Fruit fly (Drosophila melanogaster) whole organism, embryonic: Measurements from ENCODE around the gene CG10907.
A peak's percentile ranks its signal among the peaks of the same experiment; 100 is the strongest.

Source experiments
- Bgb ChIP-seq: fragments of 200-800 bp; sonication (Bioruptor generic); IDR thresholded peaks from 2 replicates; pipeline ENCODE4 v1.3.6; 2022; ENCODE audit warnings: missing biosample characterization, missing genetic modification characterization; ENCODE audit not compliant: partially characterized antibody
- C15 ChIP-seq: fragments of 200-800 bp; sonication (Bioruptor generic); IDR thresholded peaks from 3 replicates; pipeline ENCODE4 v1.3.6; 2022; ENCODE audit warnings: missing biosample characterization, missing genetic modification characterization
- CG10321 ChIP-seq: fragments of 200-800 bp; sonication (Bioruptor generic); IDR thresholded peaks from 2 replicates; pipeline ENCODE4 v1.3.6; 2022; ENCODE audit warnings: missing biosample characterization, missing genetic modification characterization
- CG10979 ChIP-seq: fragments of 200-800 bp; sonication (Bioruptor generic); optimal IDR thresholded peaks from 2 replicates; lab custom pipeline; 2018; ENCODE audit warnings: missing biosample characterization, mild to moderate bottlenecking, missing genetic modification characterization, moderate library complexity
- CG11695 ChIP-seq: fragments of 200-800 bp; sonication (Bioruptor generic); IDR thresholded peaks from 3 replicates; pipeline ENCODE4 v1.3.6; 2022; ENCODE audit warnings: missing biosample characterization, missing genetic modification characterization
- CG12299 ChIP-seq: fragments of 200-800 bp; sonication (Bioruptor generic); optimal IDR thresholded peaks from 2 replicates; lab custom pipeline; 2018; ENCODE audit warnings: missing biosample characterization, mild to moderate bottlenecking, missing genetic modification characterization
- CG15514 ChIP-seq: fragments of 200-800 bp; sonication (Bioruptor generic); optimal IDR thresholded peaks from 3 replicates; lab custom pipeline; 2017; ENCODE audit warnings: missing biosample characterization, missing genetic modification characterization, mild to moderate bottlenecking, moderate library complexity, missing genetic modification reagents
- CG16813 ChIP-seq: fragments of 200-800 bp; sonication (Bioruptor generic); IDR thresholded peaks from 3 replicates; pipeline ENCODE4 v1.3.6; 2022; ENCODE audit warnings: missing biosample characterization, missing genetic modification characterization; ENCODE audit not compliant: partially characterized antibody
- CG30020 ChIP-seq: fragments of 200-800 bp; optimal IDR thresholded peaks from 2 replicates; lab custom pipeline; 2019; ENCODE audit warnings: missing biosample characterization, mild to moderate bottlenecking, missing genetic modification characterization, moderate library complexity
- CG31388 ChIP-seq: fragments of 200-800 bp; sonication (Bioruptor generic); optimal IDR thresholded peaks from 2 replicates; lab custom pipeline; 2016; ENCODE audit warnings: missing biosample characterization, missing genetic modification characterization
- CG3726 ChIP-seq: fragments of 200-800 bp; sonication (Bioruptor generic); IDR thresholded peaks from 3 replicates; pipeline ENCODE4, ENCODE4 v1.3.6; 2022; ENCODE audit warnings: missing biosample characterization, missing genetic modification characterization
- CG6175 ChIP-seq: fragments of 200-800 bp; sonication (Bioruptor generic); IDR thresholded peaks from 3 replicates; pipeline ENCODE4 v1.3.6; 2022; ENCODE audit warnings: missing biosample characterization, missing genetic modification characterization
- CG6272 ChIP-seq: fragments of 200-800 bp; sonication (Bioruptor generic); IDR thresholded peaks from 2 replicates; pipeline ENCODE4 v1.3.6; 2022; ENCODE audit warnings: missing biosample characterization, missing genetic modification characterization
- CG6689 ChIP-seq: fragments of 200-800 bp; sonication (Bioruptor generic); IDR thresholded peaks from 2 replicates; pipeline ENCODE4 v1.3.6; 2022; ENCODE audit warnings: missing biosample characterization, missing genetic modification characterization
- CG7928 ChIP-seq: fragments of 200-800 bp; sonication (Bioruptor generic); optimal IDR thresholded peaks from 2 replicates; lab custom pipeline; 2017; ENCODE audit warnings: missing biosample characterization, mild to moderate bottlenecking, missing genetic modification characterization
- CG7987 ChIP-seq: fragments of 200-800 bp; sonication (Bioruptor generic); optimal IDR thresholded peaks from 2 replicates; lab custom pipeline; 2018; ENCODE audit warnings: missing biosample characterization, mild to moderate bottlenecking, missing genetic modification characterization, moderate library complexity
- Camta ChIP-seq: fragments of 200-800 bp; sonication (Bioruptor generic); optimal IDR thresholded peaks from 2 replicates; lab custom pipeline; 2016; ENCODE audit warnings: missing biosample characterization, missing genetic modification characterization
- Drgx ChIP-seq: fragments of 200-800 bp; sonication (Bioruptor generic); IDR thresholded peaks from 2 replicates; pipeline ENCODE4 v1.3.6; 2022; ENCODE audit warnings: missing biosample characterization, missing genetic modification characterization
- E2f1 ChIP-seq: fragments of 200-800 bp; sonication (Bioruptor generic); IDR thresholded peaks from 2 replicates; pipeline ENCODE4 v1.3.6; 2022; ENCODE audit warnings: missing biosample characterization, missing genetic modification characterization
- Hand ChIP-seq: fragments of 200-800 bp; sonication (Bioruptor generic); optimal IDR thresholded peaks from 2 replicates; lab custom pipeline; 2017; ENCODE audit warnings: mild to moderate bottlenecking, missing biosample characterization, missing genetic modification reagents, missing genetic modification characterization
- Hr78 ChIP-seq, 2 experiments: fragments of 200-800 bp in 1 of 2; fragments of >200 bp in 1 of 2; sonication (Bioruptor generic) in 1 of 2; optimal IDR thresholded peaks; 2 replicates each; lab custom pipeline; 2017 to 2019; ENCODE audit warnings: missing biosample characterization in 2 of 2, missing genetic modification characterization in 2 of 2, mild to moderate bottlenecking in 1 of 2, moderate library complexity in 1 of 2
- Lpt ChIP-seq: fragments of >200 bp; optimal IDR thresholded peaks from 2 replicates; lab custom pipeline; 2018; ENCODE audit warnings: missing biosample characterization, missing genetic modification characterization
- NC2β ChIP-seq: fragments of 200-800 bp; sonication (Bioruptor generic); optimal IDR thresholded peaks from 2 replicates; lab custom pipeline; 2016; ENCODE audit warnings: missing biosample characterization, missing genetic modification characterization
- NK7.1 ChIP-seq: fragments of 200-800 bp; sonication (Bioruptor generic); optimal IDR thresholded peaks from 3 replicates; lab custom pipeline; 2016; ENCODE audit warnings: missing biosample characterization, missing genetic modification characterization
- Nf-YA ChIP-seq: fragments of 200-800 bp; sonication (Bioruptor generic); IDR thresholded peaks from 2 replicates; pipeline ENCODE4 v1.3.6; 2022; ENCODE audit warnings: missing biosample characterization, missing genetic modification characterization
- Nf-YC ChIP-seq: fragments of 200-800 bp; optimal IDR thresholded peaks from 3 replicates; lab custom pipeline; 2019; ENCODE audit warnings: missing biosample characterization, mild to moderate bottlenecking, missing genetic modification characterization, moderate library complexity
- PHDP ChIP-seq: fragments of 200-800 bp; sonication (Bioruptor generic); optimal IDR thresholded peaks from 3 replicates; lab custom pipeline; 2018; ENCODE audit warnings: missing biosample characterization, mild to moderate bottlenecking, missing genetic modification characterization, moderate library complexity
- Spps ChIP-seq: fragments of 200-800 bp; sonication (Bioruptor generic); optimal IDR thresholded peaks from 2 replicates; lab custom pipeline; 2018; ENCODE audit warnings: missing biosample characterization, mild to moderate bottlenecking, missing genetic modification characterization
- Sry-δ ChIP-seq: fragments of 200-800 bp; sonication (Bioruptor generic); optimal IDR thresholded peaks from 2 replicates; lab custom pipeline; 2016; ENCODE audit warnings: missing biosample characterization, missing genetic modification characterization
- Taf1 ChIP-seq: fragments of 200-800 bp; sonication (Bioruptor generic); IDR thresholded peaks from 2 replicates; pipeline ENCODE4 v1.3.6; 2022; ENCODE audit warnings: missing biosample characterization, missing genetic modification characterization
- bbx ChIP-seq: fragments of 200-800 bp; sonication (Bioruptor generic); IDR thresholded peaks from 2 replicates; pipeline ENCODE4 v1.3.6; 2022; ENCODE audit warnings: missing biosample characterization, missing genetic modification characterization; ENCODE audit not compliant: partially characterized antibody
- cas ChIP-seq: fragments of 200-800 bp; sonication (Bioruptor generic); IDR thresholded peaks from 2 replicates; pipeline ENCODE4 v1.3.6; 2022; ENCODE audit warnings: missing biosample characterization, missing genetic modification characterization
- cg ChIP-seq: fragments of 200-800 bp; sonication (Bioruptor generic); optimal IDR thresholded peaks from 3 replicates; lab custom pipeline; 2019; ENCODE audit warnings: missing biosample characterization, mild to moderate bottlenecking, missing genetic modification characterization, moderate library complexity
- ci ChIP-seq: fragments of 200-800 bp; sonication (Bioruptor generic); IDR thresholded peaks from 3 replicates; pipeline ENCODE4 v1.3.6; 2022; ENCODE audit warnings: missing biosample characterization, missing genetic modification characterization
- cwo ChIP-seq: fragments of 200-800 bp; sonication (Bioruptor generic); optimal IDR thresholded peaks from 3 replicates; lab custom pipeline; 2017; ENCODE audit warnings: missing biosample characterization, missing genetic modification characterization, mild to moderate bottlenecking, moderate library complexity, missing genetic modification reagents
- fd96Cb ChIP-seq: fragments of 200-800 bp; sonication (Bioruptor generic); optimal IDR thresholded peaks from 2 replicates; lab custom pipeline; 2018; ENCODE audit warnings: missing biosample characterization, mild to moderate bottlenecking, missing genetic modification characterization, moderate library complexity
- fru ChIP-seq: fragments of >200 bp; optimal IDR thresholded peaks from 2 replicates; lab custom pipeline; 2017
- gcm2 ChIP-seq: fragments of 200-800 bp; sonication (Bioruptor generic); optimal IDR thresholded peaks from 2 replicates; lab custom pipeline; 2016; ENCODE audit warnings: missing biosample characterization, missing genetic modification characterization
- hb ChIP-seq: fragments of 200-800 bp; sonication (Bioruptor generic); IDR thresholded peaks from 3 replicates; pipeline ENCODE4 v1.3.6; 2022; ENCODE audit warnings: missing biosample characterization, missing genetic modification characterization; ENCODE audit not compliant: partially characterized antibody
- nau ChIP-seq: fragments of 200-800 bp; sonication (Bioruptor generic); optimal IDR thresholded peaks from 3 replicates; lab custom pipeline; 2017; ENCODE audit warnings: missing biosample characterization, mild to moderate bottlenecking, missing genetic modification characterization, missing genetic modification reagents
- nmo ChIP-seq: fragments of 200-800 bp; sonication (Bioruptor generic); optimal IDR thresholded peaks from 2 replicates; lab custom pipeline; 2018; ENCODE audit warnings: missing biosample characterization, mild to moderate bottlenecking, missing genetic modification characterization, moderate library complexity
- row ChIP-seq: fragments of 200-800 bp; sonication (Bioruptor generic); IDR thresholded peaks from 3 replicates; pipeline ENCODE4 v1.3.6; 2022; ENCODE audit warnings: missing biosample characterization, missing genetic modification characterization
- seq ChIP-seq: fragments of 200-800 bp; sonication (Bioruptor generic); IDR thresholded peaks from 2 replicates; pipeline ENCODE4 v1.3.6; 2022; ENCODE audit warnings: missing biosample characterization, missing genetic modification characterization
- slbo ChIP-seq: fragments of 200-800 bp; sonication (Bioruptor generic); IDR thresholded peaks from 2 replicates; pipeline ENCODE4 v1.3.6; 2022; ENCODE audit warnings: missing biosample characterization, missing genetic modification characterization
- sqz ChIP-seq: fragments of 200-800 bp; sonication (Bioruptor generic); optimal IDR thresholded peaks from 3 replicates; lab custom pipeline; 2018; ENCODE audit warnings: missing biosample characterization, mild to moderate bottlenecking, missing genetic modification characterization
- stwl ChIP-seq: fragments of 200-800 bp; sonication (Bioruptor generic); optimal IDR thresholded peaks from 3 replicates; lab custom pipeline; 2018; ENCODE audit warnings: missing biosample characterization, mild to moderate bottlenecking, missing genetic modification characterization, moderate library complexity
- toy ChIP-seq: fragments of 200-800 bp; sonication (Bioruptor generic); IDR thresholded peaks from 2 replicates; pipeline ENCODE4 v1.3.6; 2022; ENCODE audit warnings: missing biosample characterization, missing genetic modification characterization
- vfl ChIP-seq: fragments of 200-800 bp; sonication (Bioruptor generic); optimal IDR thresholded peaks from 2 replicates; lab custom pipeline; 2016; ENCODE audit warnings: missing biosample characterization, missing genetic modification characterization

CG10907 gene

dm6 chr3L:11822446-11823334, 29.4 kb downstream of the CG10907 start, which contains the start of gene RpL10Ab (continued):
- TF ChIP-seq bbx (GFP tag; lab: Robert Waterston, UW), result peak; percentile 95
- TF ChIP-seq CG15514 (GFP tag; lab: Kevin White, UChicago), result peak; percentile 57
- peak; percentile 56; the same call in 1 of the 2 replicates for TF ChIP-seq cas (GFP tag; lab: Robert Waterston, UW)
- TF ChIP-seq Nf-YC (tag; lab: Kevin White, UChicago), result peak; percentile 38
- TF ChIP-seq CG10979 (tag; lab: Kevin White, UChicago), result peak; percentile 17
- TF ChIP-seq hb (GFP tag; lab: Robert Waterston, UW), result peak; percentile 80
- TF ChIP-seq Taf1 (GFP tag; lab: Robert Waterston, UW), result 0 out of 2 replicates have a peak, but pooled peaks have one; percentile 6
- TF ChIP-seq cg (GFP tag; lab: Kevin White, UChicago), result no peak
- TF ChIP-seq fd96Cb (tag; lab: Kevin White, UChicago), result peak; percentile 26
- peak; percentile 51; the same call in 1 of the 3 replicates for TF ChIP-seq CG6175 (GFP tag; lab: Robert Waterston, UW)
- TF ChIP-seq Nf-YA (GFP tag; lab: Robert Waterston, UW), result 0 out of 2 replicates have a peak, but pooled peaks have one; percentile 51
- no peak for TF ChIP-seq Hr78 (GFP tag; optimal IDR thresholded peaks at IDR 0.05; lab: Kevin White, UChicago)
- TF ChIP-seq nmo (GFP tag; lab: Kevin White, UChicago), result peak; percentile 73
- TF ChIP-seq slbo (GFP tag; lab: Robert Waterston, UW), result peak; percentile 74
- no peak; the same call in 2 of the 3 replicates for TF ChIP-seq CG11695
- no peak for TF ChIP-seq gcm2
- no peak for TF ChIP-seq Lpt
- peak; percentile 58 for TF ChIP-seq E2f1 (GFP tag; lab: Robert Waterston, UW)
- TF ChIP-seq CG12299, result peak; percentile 2
- TF ChIP-seq fru (lab: Kevin White, UChicago), result no peak
- TF ChIP-seq CG16813 (GFP tag; lab: Robert Waterston, UW), result peak; percentile 90
- peak; percentile 46 for TF ChIP-seq PHDP
- TF ChIP-seq nau (GFP tag; lab: Kevin White, UChicago), result peak; percentile 70
- no peak for TF ChIP-seq CG10321
- TF ChIP-seq ci (GFP tag; lab: Robert Waterston, UW), result peak; percentile 92
- TF ChIP-seq NK7.1, result no peak
- TF ChIP-seq CG6689 (GFP tag; lab: Robert Waterston, UW), result peak; percentile 79
- 0 out of 3 replicates have a peak, but pooled peaks have one; percentile 27 for TF ChIP-seq CG3726 (GFP tag; lab: Robert Waterston, UW)
- peak; percentile 57 for TF ChIP-seq NC2β (GFP tag; lab: Kevin White, UChicago)
- peak; percentile 22 for TF ChIP-seq Camta (GFP tag; lab: Kevin White, UChicago)
- TF ChIP-seq CG7987, result peak; percentile 84
- peak; percentile 21; the same call in 1 of the 2 replicates for TF ChIP-seq toy
- peak; percentile 5 for TF ChIP-seq stwl (tag; lab: Kevin White, UChicago)
- peak; percentile 84 for TF ChIP-seq Sry-δ (GFP tag; lab: Kevin White, UChicago)
- no peak for TF ChIP-seq Spps (tag; lab: Kevin White, UChicago)
- peak; percentile 66; the same call in 1 of the 2 replicates for TF ChIP-seq CG6272 (GFP tag; lab: Robert Waterston, UW)
- TF ChIP-seq row (GFP tag; lab: Robert Waterston, UW), result peak; percentile 84
- no peak for TF ChIP-seq vfl (GFP tag; lab: Kevin White, UChicago)
- 0 out of 3 replicates have a peak, but pooled peaks have one; percentile 57 for TF ChIP-seq C15 (GFP tag; lab: Robert Waterston, UW)
- TF ChIP-seq seq, result no peak
- TF ChIP-seq CG7928 (GFP tag; lab: Kevin White, UChicago), result peak; percentile 47
- TF ChIP-seq CG30020, result peak; percentile 67
- TF ChIP-seq Drgx (GFP tag; lab: Robert Waterston, UW), result peak; percentile 21; the same call in 1 of the 2 replicates
- TF ChIP-seq Hand (GFP tag; lab: Kevin White, UChicago), result no peak
- TF ChIP-seq cwo (GFP tag; lab: Kevin White, UChicago), result no peak
- TF ChIP-seq CG31388, result no peak
- TF ChIP-seq sqz (GFP tag; lab: Kevin White, UChicago), result peak; percentile 28
- TF ChIP-seq Bgb (GFP tag; lab: Robert Waterston, UW), result peak; percentile 92
